Worm (Caenorhabditis elegans): ENCODE results near the gene oef-1.

The oef-1 gene

DNA sequence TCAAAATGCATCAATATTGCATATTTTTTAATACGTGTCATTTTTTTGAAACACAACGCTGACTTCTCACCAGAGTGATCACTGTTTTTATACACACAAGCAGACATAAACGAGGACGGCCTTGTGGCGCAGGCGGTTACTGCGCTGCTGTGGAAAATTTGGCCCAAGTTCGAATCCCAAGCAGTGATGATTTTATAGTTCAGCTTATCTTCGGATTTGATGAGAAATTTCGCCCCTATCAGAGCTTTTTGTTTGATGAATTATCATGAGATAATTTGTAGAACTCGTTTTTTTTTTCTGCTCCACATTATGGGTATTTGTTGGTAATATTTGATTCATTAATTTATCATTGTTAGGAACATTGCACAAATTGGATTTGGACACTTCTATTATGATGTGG lies 25.7 kb downstream of the oef-1 start:
- TF ChIP-seq cnd-1 (tag; optimal IDR thresholded peaks at IDR 0.05) (peak; percentile 95), mep-1 (tag; optimal IDR thresholded peaks at IDR 0.05) (peak; percentile 88), ces-1 (GFP tag; optimal IDR thresholded peaks at IDR 0.05) (no peak), unc-39 (tag; optimal IDR thresholded peaks at IDR 0.05) (no peak), ceh-43 (GFP tag; optimal IDR thresholded peaks at IDR 0.05) (peak; percentile 94), snpc-4 (tag; optimal IDR thresholded peaks at IDR 0.05) (no peak), blmp-1 (tag; optimal IDR thresholded peaks at IDR 0.05) (peak; percentile 8), elt-1 (tag; optimal IDR thresholded peaks at IDR 0.05; ENCODE audit: borderline replicate concordance, insufficient read depth) (peak; percentile 41), unc-62 (GFP tag; optimal IDR thresholded peaks at IDR 0.05) (peak; percentile 73), elt-3 (tag; optimal IDR thresholded peaks at IDR 0.05) (peak; percentile 85), sem-2 (GFP tag; optimal IDR thresholded peaks at IDR 0.05) (peak; percentile 88), nhr-2 (tag; optimal IDR thresholded peaks at IDR 0.05) (no peak), pha-4 (tag; optimal IDR thresholded peaks at IDR 0.05) (peak; percentile 41), M03D4.4 (tag; optimal IDR thresholded peaks at IDR 0.05) (peak; percentile 97), zip-8 (tag; optimal IDR thresholded peaks at IDR 0.05) (no peak), tbx-8 (GFP tag; optimal IDR thresholded peaks at IDR 0.05) (peak; percentile 88), nhr-76 (tag; optimal IDR thresholded peaks at IDR 0.05) (peak; percentile 10), drap-1 (GFP tag; optimal IDR thresholded peaks at IDR 0.05) (peak; percentile 98), nhr-237 (tag; optimal IDR thresholded peaks at IDR 0.05) (peak; percentile 76), ztf-11 (tag; optimal IDR thresholded peaks at IDR 0.05) (peak; percentile 57), nhr-12 (tag; optimal IDR thresholded peaks at IDR 0.05) (no peak), unc-120 (tag; optimal IDR thresholded peaks at IDR 0.05; ENCODE audit: poor library complexity, severe bottlenecking) (peak; percentile 96), ham-2 (GFP tag; optimal IDR thresholded peaks at IDR 0.05) (peak; percentile 98), ceh-83 (GFP tag; optimal IDR thresholded peaks at IDR 0.05) (peak; percentile 98), mls-2 (tag; optimal IDR thresholded peaks at IDR 0.05) (peak; percentile 98), bed-3 (GFP tag; optimal IDR thresholded peaks at IDR 0.05) (peak; percentile 93), lin-13 (tag; optimal IDR thresholded peaks at IDR 0.05) (peak; percentile 64), ceh-39 (tag; optimal IDR thresholded peaks at IDR 0.05) (no peak), lin-32 (GFP tag; optimal IDR thresholded peaks at IDR 0.05) (peak; percentile 94), flh-1 (GFP tag; optimal IDR thresholded peaks at IDR 0.05) (peak; percentile 84), lsy-2 (tag; optimal IDR thresholded peaks at IDR 0.05) (peak; percentile 57), hlh-1 (tag; optimal IDR thresholded peaks at IDR 0.05) (peak; percentile 7), sptf-1 (tag; optimal IDR thresholded peaks at IDR 0.05) (peak; percentile 98), mab-5 (tag; optimal IDR thresholded peaks at IDR 0.05) (no peak), nhr-28 (tag; optimal IDR thresholded peaks at IDR 0.05) (peak; percentile 82)

DNA sequence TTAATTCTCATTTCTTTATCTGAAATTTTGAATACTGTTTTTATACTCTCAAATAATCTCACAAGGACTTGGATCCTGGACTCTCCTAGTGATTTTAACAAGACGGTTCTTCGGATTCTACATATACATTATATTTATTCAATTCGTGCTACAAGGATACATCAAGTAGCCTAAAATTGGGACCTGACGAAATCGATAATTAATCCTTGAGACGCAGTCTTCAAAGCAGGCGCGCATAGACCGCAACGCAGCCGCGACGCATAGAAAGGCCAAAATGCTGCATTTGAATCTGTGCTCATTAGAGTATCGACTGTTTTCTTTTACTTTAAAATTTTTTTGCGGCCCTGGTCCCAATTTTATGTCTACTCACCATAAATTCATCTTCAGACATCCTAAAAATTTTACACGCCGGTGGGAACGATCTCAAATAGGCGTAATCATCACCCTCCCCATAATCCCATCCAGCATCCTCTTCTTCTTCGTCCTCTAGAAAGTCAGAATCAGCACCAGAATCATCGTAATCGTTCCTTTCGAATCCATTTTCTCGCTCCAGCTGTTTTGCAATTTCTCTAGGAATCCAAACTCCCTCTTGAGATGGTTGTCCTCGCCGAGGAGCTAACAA lies 27.0 kb downstream of the oef-1 start, which contains the start of gene cec-4:
TSS of gene cec-4 (plus strand) at position 572 of the 622 bp plus-strand sequence.
- TF ChIP-seq unc-120 (tag; optimal IDR thresholded peaks at IDR 0.05; ENCODE audit: poor library complexity, severe bottlenecking) (no peak), ceh-39 (tag; optimal IDR thresholded peaks at IDR 0.05) (peak; percentile 97), ces-1 (GFP tag; optimal IDR thresholded peaks at IDR 0.05) (peak; percentile 9), nhr-2 (tag; optimal IDR thresholded peaks at IDR 0.05) (no peak), mls-2 (tag; optimal IDR thresholded peaks at IDR 0.05) (no peak), blmp-1 (tag; optimal IDR thresholded peaks at IDR 0.05) (no peak), hlh-1 (tag; optimal IDR thresholded peaks at IDR 0.05) (peak; percentile 50)

DNA sequence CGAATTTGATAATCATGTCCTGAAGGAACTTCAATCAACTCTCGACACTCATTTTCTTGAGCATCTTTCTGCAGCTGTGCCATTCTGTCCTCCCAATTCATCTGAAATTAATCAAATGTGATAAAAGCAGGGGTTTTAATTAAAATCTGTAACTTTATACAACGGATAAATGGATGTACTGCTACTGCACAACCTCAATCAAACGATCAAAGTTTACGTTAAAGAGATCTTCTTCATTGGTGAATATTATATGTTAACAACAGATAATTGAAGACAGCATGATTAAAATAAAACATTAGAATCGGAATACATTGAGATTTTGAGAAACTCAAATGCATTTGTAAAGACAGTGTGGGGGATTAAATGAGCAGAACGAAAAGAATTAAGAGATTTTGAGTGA lies 30.1 kb downstream of the oef-1 start, which contains the start of gene F32E10.5:
TSS of gene F32E10.5 (minus strand) at position 101 of the 400 bp plus-strand sequence.
- no peak for TF ChIP-seq lsy-2 (tag; optimal IDR thresholded peaks at IDR 0.05)

DNA sequence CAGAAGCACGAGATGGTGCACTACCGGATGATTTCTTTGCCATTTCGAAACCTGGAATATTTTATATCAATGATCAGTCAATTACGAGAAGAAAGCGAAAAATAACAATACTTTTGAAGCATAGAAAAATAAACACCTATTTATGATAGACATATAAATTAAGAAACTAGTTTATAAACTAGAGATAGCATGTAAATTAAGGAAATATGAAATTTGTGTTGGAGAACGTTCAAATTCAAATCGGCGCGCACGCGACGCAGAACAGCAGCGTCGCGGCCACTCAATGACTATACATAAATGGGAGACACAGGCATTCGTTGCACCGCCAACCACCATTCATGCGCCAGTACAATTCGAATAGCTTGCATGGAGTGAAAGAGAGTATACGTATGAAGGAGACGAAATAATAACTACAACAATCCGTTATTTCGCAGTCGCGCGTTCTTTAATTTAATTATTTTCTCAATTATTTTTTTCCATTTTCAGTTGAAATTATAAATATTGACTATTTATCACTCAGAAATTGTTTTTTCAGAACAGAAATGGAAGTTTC lies 31.9 kb downstream of the oef-1 start, which contains the start of the genes cec-5 and nol-10:
TSS of gene cec-5 (minus strand) at position 51 of the 553 bp plus-strand sequence.
TSS of gene nol-10 (plus strand) at position 536 of the 553 bp plus-strand sequence.
- TF ChIP-seq ham-2 (GFP tag; optimal IDR thresholded peaks at IDR 0.05) = peak; percentile 73
- peak; percentile 88 for TF ChIP-seq nhr-237 (tag; optimal IDR thresholded peaks at IDR 0.05)
- TF ChIP-seq unc-120 (tag; optimal IDR thresholded peaks at IDR 0.05; ENCODE audit: poor library complexity, severe bottlenecking) = peak; percentile 84
- peak; percentile 58 for TF ChIP-seq lsy-2 (tag; optimal IDR thresholded peaks at IDR 0.05)
- TF ChIP-seq hlh-1 (tag; optimal IDR thresholded peaks at IDR 0.05) = peak; percentile 24
- TF ChIP-seq lin-13 (tag; optimal IDR thresholded peaks at IDR 0.05) = peak; percentile 57
- peak; percentile 24 for TF ChIP-seq nhr-12 (tag; optimal IDR thresholded peaks at IDR 0.05)
- TF ChIP-seq mep-1 (tag; optimal IDR thresholded peaks at IDR 0.05) = peak; percentile 87
- TF ChIP-seq lin-32 (GFP tag; optimal IDR thresholded peaks at IDR 0.05) = no peak
- peak; percentile 49 for TF ChIP-seq sptf-1 (tag; optimal IDR thresholded peaks at IDR 0.05)
- TF ChIP-seq ceh-39 (tag; optimal IDR thresholded peaks at IDR 0.05) = peak; percentile 83
- TF ChIP-seq M03D4.4 (tag; optimal IDR thresholded peaks at IDR 0.05) = peak; percentile 23
- TF ChIP-seq mls-2 (tag; optimal IDR thresholded peaks at IDR 0.05) = peak; percentile 57
- no peak for TF ChIP-seq unc-39 (tag; optimal IDR thresholded peaks at IDR 0.05)
- peak; percentile 95 for TF ChIP-seq ces-1 (GFP tag; optimal IDR thresholded peaks at IDR 0.05)
- no peak for TF ChIP-seq cnd-1 (tag; optimal IDR thresholded peaks at IDR 0.05)
- no peak for TF ChIP-seq nhr-28 (tag; optimal IDR thresholded peaks at IDR 0.05)
- TF ChIP-seq pha-4 (tag; optimal IDR thresholded peaks at IDR 0.05) = peak; percentile 92
- peak; percentile 15 for TF ChIP-seq unc-62 (GFP tag; optimal IDR thresholded peaks at IDR 0.05)

All from whole organism, mixed stage, embryonic.